Worm (Caenorhabditis elegans): Measurements from ENCODE around the gene C09F12.3.

DNA sequence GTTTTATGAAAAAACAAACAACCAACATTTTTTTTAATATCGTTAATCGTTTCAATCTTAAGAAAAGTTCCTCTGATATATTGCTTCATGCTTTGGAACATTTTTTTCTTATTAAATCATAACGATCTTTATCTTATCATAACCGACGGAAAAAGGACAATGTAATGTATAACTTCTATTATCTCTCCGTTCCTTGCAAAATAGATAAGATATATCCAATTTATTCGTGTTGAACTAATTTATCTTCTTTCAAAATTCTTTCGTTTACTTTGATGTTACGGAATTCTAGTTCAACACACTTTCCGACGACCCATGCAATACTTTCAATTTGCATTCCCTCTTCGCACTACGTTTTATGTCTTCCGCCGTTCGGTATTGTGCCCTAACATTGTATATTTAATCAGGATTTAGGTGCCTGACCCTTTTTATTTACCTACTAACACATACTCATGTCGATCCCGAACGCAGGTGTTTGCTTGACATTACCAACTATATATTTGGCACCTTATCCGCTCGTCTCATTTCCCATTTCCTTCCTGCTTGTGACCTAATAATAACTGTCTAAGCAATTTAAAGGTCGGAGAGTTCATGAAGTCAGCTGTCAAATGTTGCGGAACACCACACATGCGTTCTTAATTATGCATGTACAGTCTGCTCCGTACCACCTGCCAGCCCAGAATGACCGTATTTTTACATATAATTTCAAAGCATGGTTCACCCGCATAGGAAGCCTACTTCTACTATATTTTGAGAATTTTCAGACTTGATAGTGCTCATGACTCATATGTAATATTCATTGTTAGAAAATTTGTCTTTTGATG is 51.1 kb downstream of the C09F12.3 start:
- TF ChIP-seq nhr-11 (tag; optimal IDR thresholded peaks at IDR 0.05) (no peak), mdl-1 (tag; optimal IDR thresholded peaks at IDR 0.05) (no peak), mbf-1 (tag; optimal IDR thresholded peaks at IDR 0.05) (no peak), ztf-11 (tag; optimal IDR thresholded peaks at IDR 0.05) (no peak), nhr-6 (tag; optimal IDR thresholded peaks at IDR 0.05) (no peak), fos-1 (tag; optimal IDR thresholded peaks at IDR 0.05) (no peak), elt-1 (tag; optimal IDR thresholded peaks at IDR 0.05) (no peak), egl-27 (tag; optimal IDR thresholded peaks at IDR 0.05) (no peak), elt-3 (tag; optimal IDR thresholded peaks at IDR 0.05) (no peak), unc-39 (tag; optimal IDR thresholded peaks at IDR 0.05) (no peak), nhr-237 (tag; optimal IDR thresholded peaks at IDR 0.05) (no peak), R02D3.7 (tag; optimal IDR thresholded peaks at IDR 0.05) (no peak), zag-1 (tag; optimal IDR thresholded peaks at IDR 0.05) (no peak)

All from whole organism, L2 larva.